Fruit fly (Drosophila melanogaster) whole organism, wandering third instar larva: ENCODE measurements around the gene CG7275.

ENCODE experiments used
- Abd-B ChIP-seq: fragments of >200 bp; optimal IDR thresholded peaks from 2 replicates; lab custom pipeline; 2017; ENCODE audit warnings: missing biosample characterization, missing genetic modification characterization
- CG32264 ChIP-seq: fragments of 200-800 bp; sonication (Bioruptor generic); optimal IDR thresholded peaks from 2 replicates; lab custom pipeline; 2016; ENCODE audit warnings: missing biosample characterization, missing genetic modification characterization
- CrebA ChIP-seq: fragments of 200-800 bp; sonication (Bioruptor generic); optimal IDR thresholded peaks from 2 replicates; lab custom pipeline; 2016; ENCODE audit warnings: missing biosample characterization, mild to moderate bottlenecking, missing genetic modification characterization, borderline replicate concordance
- Dif ChIP-seq: fragments of 200-275, 200-300 bp; sonication (Bioruptor generic); optimal IDR thresholded peaks from 2 replicates; lab custom pipeline; 2018; ENCODE audit warnings: missing biosample characterization, missing genetic modification characterization; ENCODE audit not compliant: partially characterized antibody
- GATAd ChIP-seq: sonication (Bioruptor generic); optimal IDR thresholded peaks from 2 replicates; lab custom pipeline; 2016; ENCODE audit warnings: missing biosample characterization, missing genetic modification characterization
- HLH106 ChIP-seq: fragments of 200-800 bp; optimal IDR thresholded peaks from 3 replicates; lab custom pipeline; 2019; ENCODE audit warnings: missing biosample characterization, mild to moderate bottlenecking, missing genetic modification characterization, moderate library complexity
- Hnf4 ChIP-seq: fragments of 200-800 bp; sonication (Bioruptor generic); optimal IDR thresholded peaks from 2 replicates; lab custom pipeline; 2016; ENCODE audit warnings: missing biosample characterization, mild to moderate bottlenecking, missing genetic modification characterization
- Hr78 ChIP-seq: fragments of >200 bp; optimal IDR thresholded peaks from 2 replicates; lab custom pipeline; 2017; ENCODE audit warnings: missing biosample characterization, missing genetic modification characterization
- Mio ChIP-seq: sonication (Bioruptor generic); optimal IDR thresholded peaks from 2 replicates; lab custom pipeline; 2016; ENCODE audit warnings: missing biosample characterization, missing genetic modification characterization
- Myc ChIP-seq: fragments of >200 bp; optimal IDR thresholded peaks from 2 replicates; lab custom pipeline; 2017
- OdsH ChIP-seq: fragments of 200-800 bp; sonication (Bioruptor generic); optimal IDR thresholded peaks from 2 replicates; lab custom pipeline; 2016; ENCODE audit warnings: missing biosample characterization, mild to moderate bottlenecking, missing genetic modification characterization
- Rel ChIP-seq, 2 experiments: fragments of 200-800 bp; sonication (Bioruptor generic) in 1 of 2; optimal IDR thresholded peaks; 2 replicates in 1 of 2; 3 replicates in 1 of 2; lab custom pipeline; 2016 to 2019; ENCODE audit warnings: mild to moderate bottlenecking in 2 of 2, missing biosample characterization in 2 of 2, missing genetic modification characterization in 2 of 2, moderate library complexity in 1 of 2
- Vsx2 ChIP-seq: fragments of 200-300, 225-300 bp; sonication (Bioruptor generic); optimal IDR thresholded peaks from 2 replicates; lab custom pipeline; 2018; ENCODE audit warnings: missing biosample characterization, missing genetic modification characterization; ENCODE audit not compliant: partially characterized antibody
- br ChIP-seq: fragments of 200-800 bp; sonication (Bioruptor generic); optimal IDR thresholded peaks from 2 replicates; lab custom pipeline; 2016; ENCODE audit warnings: missing biosample characterization, missing genetic modification characterization
- brk ChIP-seq: fragments of 200-800 bp; sonication (Bioruptor generic); optimal IDR thresholded peaks from 2 replicates; lab custom pipeline; 2016; ENCODE audit warnings: missing biosample characterization, mild to moderate bottlenecking, missing genetic modification characterization
- dl ChIP-seq, 2 experiments: fragments of 175-275, 200-275 bp in 1 of 2; fragments of 200-275 bp in 1 of 2; sonication (Bioruptor generic); optimal IDR thresholded peaks; lab custom pipeline; 2018; ENCODE audit warnings: mild to moderate bottlenecking in 2 of 2, missing biosample characterization in 2 of 2, missing genetic modification characterization in 2 of 2, moderate library complexity in 2 of 2; ENCODE audit not compliant: partially characterized antibody in 2 of 2, insufficient read depth in 1 of 2
- dmrt93B ChIP-seq: fragments of 200-800 bp; sonication (Bioruptor generic); optimal IDR thresholded peaks from 2 replicates; lab custom pipeline; 2018; ENCODE audit warnings: missing biosample characterization, mild to moderate bottlenecking, missing genetic modification characterization
- dsf ChIP-seq: sonication (Bioruptor generic); optimal IDR thresholded peaks from 2 replicates; lab custom pipeline; 2016; ENCODE audit warnings: missing biosample characterization, missing genetic modification characterization, borderline replicate concordance
- ey ChIP-seq: fragments of 200-800 bp; sonication (Bioruptor generic); optimal IDR thresholded peaks from 2 replicates; lab custom pipeline; 2016; ENCODE audit warnings: missing biosample characterization, missing genetic modification characterization
- foxo ChIP-seq, 2 experiments: fragments of 200-800 bp; sonication (Bioruptor generic); optimal IDR thresholded peaks; 2 replicates in 1 of 2; 3 replicates in 1 of 2; lab custom pipeline; 2016 to 2017; ENCODE audit warnings: missing biosample characterization in 2 of 2, missing genetic modification characterization in 2 of 2
- fru ChIP-seq: fragments of 200-800 bp; sonication (Bioruptor generic); optimal IDR thresholded peaks from 3 replicates; lab custom pipeline; 2016; ENCODE audit warnings: missing biosample characterization, mild to moderate bottlenecking, missing genetic modification characterization
- h ChIP-seq: fragments of 200-800 bp; sonication (Bioruptor generic); optimal IDR thresholded peaks from 3 replicates; lab custom pipeline; 2016; ENCODE audit warnings: missing biosample characterization, mild to moderate bottlenecking, missing genetic modification characterization
- jim ChIP-seq: fragments of 175-275, 200-325 bp; sonication (Bioruptor generic); optimal IDR thresholded peaks from 2 replicates; lab custom pipeline; 2016; ENCODE audit warnings: missing biosample characterization, mild to moderate bottlenecking, missing genetic modification characterization
- lola ChIP-seq: fragments of >200 bp; optimal IDR thresholded peaks from 2 replicates; lab custom pipeline; 2017; ENCODE audit warnings: missing biosample characterization, missing genetic modification characterization
- pan ChIP-seq: fragments of >200 bp; optimal IDR thresholded peaks from 2 replicates; lab custom pipeline; 2017
- psq ChIP-seq: fragments of 200-800 bp; sonication (Bioruptor generic); optimal IDR thresholded peaks from 3 replicates; lab custom pipeline; 2017; ENCODE audit warnings: missing biosample characterization, mild to moderate bottlenecking, missing genetic modification characterization, moderate library complexity
- rgr ChIP-seq: fragments of 200-800 bp; sonication (Bioruptor generic); optimal IDR thresholded peaks from 3 replicates; lab custom pipeline; 2016; ENCODE audit warnings: missing biosample characterization, mild to moderate bottlenecking, missing genetic modification characterization
- sage ChIP-seq: fragments of 200-800 bp; sonication (Bioruptor generic); optimal IDR thresholded peaks from 2 replicates; lab custom pipeline; 2016; ENCODE audit warnings: missing biosample characterization, mild to moderate bottlenecking, missing genetic modification characterization
- sv ChIP-seq: fragments of 200-800 bp; sonication (Bioruptor generic); optimal IDR thresholded peaks from 3 replicates; lab custom pipeline; 2016; ENCODE audit warnings: missing biosample characterization, missing genetic modification characterization
- tai ChIP-seq: sonication (Bioruptor generic); optimal IDR thresholded peaks from 2 replicates; lab custom pipeline; 2016; ENCODE audit warnings: missing biosample characterization, missing genetic modification characterization
- woc ChIP-seq: sonication (Bioruptor generic); optimal IDR thresholded peaks from 2 replicates; lab custom pipeline; 2016; ENCODE audit warnings: missing biosample characterization, mild to moderate bottlenecking, missing genetic modification characterization

Gene CG7275

DNA sequence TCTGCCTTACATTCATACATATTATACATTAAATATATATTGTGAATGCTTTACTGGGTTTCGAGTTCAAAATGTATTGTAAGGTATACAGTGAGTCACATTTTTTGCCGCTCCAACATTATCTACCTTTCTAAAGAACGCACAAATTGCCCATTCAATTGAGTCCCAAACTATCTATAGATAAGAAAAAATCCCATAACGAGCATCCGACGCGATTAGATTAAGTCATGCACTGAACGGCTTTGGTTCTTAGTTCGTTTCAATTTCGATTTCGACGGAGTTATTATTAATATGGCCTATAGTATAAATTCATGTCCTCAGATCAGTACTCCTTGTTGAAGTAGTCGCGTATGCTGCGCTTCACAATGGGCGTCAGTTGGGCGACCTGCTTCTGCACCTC, 18.7 kb downstream of the CG7275 start:
- no peak for TF ChIP-seq Rel (GFP tag; optimal IDR thresholded peaks at IDR 0.05; lab: Kevin White, UChicago)
- TF ChIP-seq Rel (tag; optimal IDR thresholded peaks at IDR 0.05; lab: Kevin White, UChicago): peak; percentile 28
- TF ChIP-seq fru (GFP tag; lab: Kevin White, UChicago): no peak

DNA sequence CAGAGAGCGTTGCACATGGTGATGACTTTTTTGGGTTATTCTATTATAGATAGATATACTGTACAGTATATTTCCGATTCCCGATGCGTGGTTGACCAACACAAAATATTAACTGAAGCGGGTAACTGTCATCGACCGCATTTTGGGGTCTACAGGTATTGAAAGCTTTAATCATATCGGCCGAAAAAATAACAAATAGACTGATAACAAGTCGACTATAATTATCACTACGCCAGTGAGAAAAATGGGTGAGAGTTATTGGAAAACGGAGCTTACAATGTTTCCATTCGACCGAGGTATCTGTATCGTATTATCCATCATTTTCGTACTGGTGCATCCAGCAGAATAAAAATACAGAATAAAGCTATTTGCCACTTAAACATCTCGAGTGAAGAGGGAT, 19.6 kb downstream of the CG7275 start:
- TF ChIP-seq Hnf4 (GFP tag; lab: Kevin White, UChicago) (no peak), Rel (GFP tag; optimal IDR thresholded peaks at IDR 0.05; lab: Kevin White, UChicago) (no peak), Rel (tag; optimal IDR thresholded peaks at IDR 0.05; lab: Kevin White, UChicago) (peak; percentile 45)

- no peak for TF ChIP-seq pan
- no peak for TF ChIP-seq fru (GFP tag; lab: Kevin White, UChicago)
- TF ChIP-seq brk (GFP tag; lab: Kevin White, UChicago): no peak
- TF ChIP-seq br (GFP tag; lab: Kevin White, UChicago): no peak
- TF ChIP-seq rgr: no peak
- TF ChIP-seq jim (GFP tag; lab: Kevin White, UChicago): no peak
- no peak for TF ChIP-seq woc (GFP tag; lab: Kevin White, UChicago)
- TF ChIP-seq psq (GFP tag; lab: Kevin White, UChicago): no peak
- no peak for TF ChIP-seq lola (GFP tag; lab: Kevin White, UChicago)
Observed at dm6 chr3L:15519492-15519891, 20.7 kb downstream of the CG7275 start, which contains the start of gene mex1. mex1 (minus strand) TSS chr3L:15519592.

DNA sequence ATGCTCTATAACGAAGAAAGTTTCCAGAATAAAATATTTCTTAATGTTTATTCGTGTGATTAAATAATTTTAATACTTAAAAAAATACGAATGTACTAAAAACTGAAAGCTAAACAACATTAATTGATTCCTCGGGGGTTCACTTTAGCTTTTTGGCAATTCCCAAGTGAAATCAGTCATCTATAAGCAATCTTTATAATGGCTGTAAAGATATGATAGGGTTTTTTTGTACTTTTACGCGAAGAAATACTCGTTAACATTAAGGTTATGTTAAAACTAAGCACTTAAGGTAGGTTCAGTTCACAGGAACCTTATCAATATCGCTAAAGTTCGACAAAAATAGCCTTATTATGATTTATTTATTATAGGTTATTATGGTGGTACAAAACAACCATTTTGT, 21.2 kb downstream of the CG7275 start:
- TF ChIP-seq Rel (GFP tag; optimal IDR thresholded peaks at IDR 0.05; lab: Kevin White, UChicago): no peak
- peak; percentile 98 for TF ChIP-seq Rel (tag; optimal IDR thresholded peaks at IDR 0.05; lab: Kevin White, UChicago)
- no peak for TF ChIP-seq Abd-B (GFP tag; lab: Kevin White, UChicago)

DNA sequence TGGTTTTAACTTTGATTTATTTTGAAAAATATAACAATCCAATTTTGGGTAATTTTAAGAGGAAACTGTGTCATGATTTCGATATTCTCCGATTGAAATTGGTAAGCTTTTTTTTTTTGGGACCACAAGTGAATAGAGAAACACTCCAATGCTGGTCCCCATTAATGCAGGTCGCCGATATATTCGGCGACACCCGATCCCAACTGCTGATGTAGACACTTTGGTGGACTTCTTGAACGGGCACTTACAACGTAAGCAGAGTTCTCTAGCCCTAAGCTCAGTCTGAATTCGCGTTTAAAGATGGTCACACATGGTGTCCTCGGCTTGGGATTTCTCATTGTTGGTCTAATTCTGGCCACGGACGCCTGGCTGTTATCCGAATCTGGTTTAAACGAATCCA, 21.6 kb downstream of the CG7275 start, which contains the start of gene yellow-k:
TSS of gene yellow-k (plus strand) at position 301 of the 400 bp plus-strand sequence.
- TF ChIP-seq dmrt93B (GFP tag; lab: Kevin White, UChicago) (no peak), sv (GFP tag; lab: Kevin White, UChicago) (no peak), OdsH (no peak), CrebA (GFP tag; lab: Kevin White, UChicago) (no peak), lola (GFP tag; lab: Kevin White, UChicago) (no peak), fru (GFP tag; lab: Kevin White, UChicago) (no peak), Hr78 (GFP tag; lab: Kevin White, UChicago) (no peak)

dm6 chr3L:15523806-15524346, 25.1 kb downstream of the CG7275 start, which contains the start of gene CG7945:
CG7945 (minus strand) TSS chr3L:15524137.
- TF ChIP-seq dmrt93B (GFP tag; lab: Kevin White, UChicago) (no peak), Hnf4 (GFP tag; lab: Kevin White, UChicago) (peak; percentile 5), foxo (GFP tag; optimal IDR thresholded peaks at IDR 0.05; lab: Kevin White, UChicago) (no peak), sage (peak; percentile 48), Rel (GFP tag; optimal IDR thresholded peaks at IDR 0.05; lab: Kevin White, UChicago) (peak; percentile 47), Rel (tag; optimal IDR thresholded peaks at IDR 0.05; lab: Kevin White, UChicago) (peak; percentile 99), OdsH (no peak), Mio (GFP tag; lab: Kevin White, UChicago) (no peak)

dm6 chr3L:15525153-15525552, 26.4 kb downstream of the CG7275 start, which contains the start of gene CG33986:
CG33986 (minus strand) TSS chr3L:15525253.
- TF ChIP-seq Mio (GFP tag; lab: Kevin White, UChicago): no peak
- no peak for TF ChIP-seq Hnf4 (GFP tag; lab: Kevin White, UChicago)
- no peak for TF ChIP-seq OdsH
- no peak for TF ChIP-seq woc (GFP tag; lab: Kevin White, UChicago)
- no peak for TF ChIP-seq CG32264 (GFP tag; lab: Kevin White, UChicago)
- no peak for TF ChIP-seq HLH106 (tag; lab: Kevin White, UChicago)
- TF ChIP-seq pan: no peak

- TF ChIP-seq lola (GFP tag; lab: Kevin White, UChicago) (no peak), sv (GFP tag; lab: Kevin White, UChicago) (no peak), Hnf4 (GFP tag; lab: Kevin White, UChicago) (no peak), Dif (GFP tag; lab: Kevin White, UChicago) (no peak), OdsH (no peak), tai (GFP tag; lab: Kevin White, UChicago) (no peak), dsf (GFP tag; lab: Kevin White, UChicago) (no peak), Rel (GFP tag; optimal IDR thresholded peaks at IDR 0.05; lab: Kevin White, UChicago) (no peak), Rel (tag; optimal IDR thresholded peaks at IDR 0.05; lab: Kevin White, UChicago) (no peak), psq (GFP tag; lab: Kevin White, UChicago) (no peak), dl (GFP tag; optimal IDR thresholded peaks at IDR 0.05; lab: Kevin White, UChicago; ENCODE audit: insufficient read depth in 1 of 2, partially characterized antibody in 2 of 2) (no peak), dmrt93B (GFP tag; lab: Kevin White, UChicago) (no peak), GATAd (no peak), h (GFP tag; lab: Kevin White, UChicago) (no peak), br (GFP tag; lab: Kevin White, UChicago) (no peak), ey (GFP tag; lab: Kevin White, UChicago) (no peak), fru (GFP tag; lab: Kevin White, UChicago) (no peak), HLH106 (tag; lab: Kevin White, UChicago) (no peak), Myc (lab: Kevin White, UChicago) (no peak), rgr (no peak), Vsx2 (GFP tag; lab: Kevin White, UChicago) (no peak)
Observed at dm6 chr3L:15526712-15527111, 28.0 kb downstream of the CG7275 start, which contains the start of gene CG33985. CG33985 (minus strand) TSS chr3L:15526812.
